Fruit fly (Drosophila melanogaster) whole organism, embryonic: ENCODE results near the gene Oseg1.
A peak's percentile ranks its signal among the peaks of the same experiment; 100 is the strongest.

Experiments
- Antp ChIP-seq: fragments of 200-800 bp; sonication (Bioruptor generic); optimal IDR thresholded peaks from 3 replicates; lab custom pipeline; 2016; ENCODE audit warnings: missing biosample characterization, missing genetic modification characterization
- Atf-2 ChIP-seq: fragments of 200-800 bp; sonication (Bioruptor generic); optimal IDR thresholded peaks from 2 replicates; lab custom pipeline; 2016; ENCODE audit warnings: missing biosample characterization, missing genetic modification characterization
- CG10274 ChIP-seq: fragments of 200-800 bp; sonication (Bioruptor generic); optimal IDR thresholded peaks from 3 replicates; lab custom pipeline; 2017; ENCODE audit warnings: missing biosample characterization, mild to moderate bottlenecking, missing genetic modification characterization
- CG11504 ChIP-seq: fragments of 200-800 bp; sonication (Bioruptor generic); optimal IDR thresholded peaks from 3 replicates; lab custom pipeline; 2019; ENCODE audit warnings: missing biosample characterization, mild to moderate bottlenecking, missing genetic modification characterization, moderate library complexity
- CG12071 ChIP-seq: fragments of 200-800 bp; sonication (Bioruptor generic); optimal IDR thresholded peaks from 3 replicates; lab custom pipeline; 2018; ENCODE audit warnings: missing biosample characterization, mild to moderate bottlenecking, missing genetic modification characterization
- CG12155 ChIP-seq: fragments of 200-800 bp; sonication (Bioruptor generic); optimal IDR thresholded peaks from 3 replicates; lab custom pipeline; 2016; ENCODE audit warnings: missing biosample characterization, missing genetic modification characterization
- CG13123 ChIP-seq: fragments of 200-800 bp; sonication (Bioruptor generic); optimal IDR thresholded peaks from 2 replicates; lab custom pipeline; 2016; ENCODE audit warnings: missing biosample characterization, missing genetic modification characterization
- CG13775 ChIP-seq: fragments of 200-800 bp; sonication (Bioruptor generic); optimal IDR thresholded peaks from 3 replicates; lab custom pipeline; 2017; ENCODE audit warnings: missing biosample characterization, mild to moderate bottlenecking, missing genetic modification characterization
- CG16863 ChIP-seq: fragments of 200-800 bp; sonication (Bioruptor generic); optimal IDR thresholded peaks from 3 replicates; lab custom pipeline; 2016; ENCODE audit warnings: missing biosample characterization, missing genetic modification characterization
- CG17802 ChIP-seq: fragments of 200-800 bp; sonication (Bioruptor generic); optimal IDR thresholded peaks from 2 replicates; lab custom pipeline; 2018; ENCODE audit warnings: missing biosample characterization, mild to moderate bottlenecking, missing genetic modification characterization, moderate library complexity
- CG2120 ChIP-seq: fragments of 200-800 bp; sonication (Bioruptor generic); optimal IDR thresholded peaks from 3 replicates; lab custom pipeline; 2016; ENCODE audit warnings: missing biosample characterization, missing genetic modification characterization
- CG2202 ChIP-seq: fragments of 200-800 bp; sonication (Bioruptor generic); optimal IDR thresholded peaks from 2 replicates; lab custom pipeline; 2018; ENCODE audit warnings: missing biosample characterization, mild to moderate bottlenecking, missing genetic modification characterization
- CG2712 ChIP-seq: fragments of 200-800 bp; optimal IDR thresholded peaks from 3 replicates; lab custom pipeline; 2019; ENCODE audit warnings: missing biosample characterization, mild to moderate bottlenecking, missing genetic modification characterization, moderate library complexity
- CG33213 ChIP-seq: fragments of 200-800 bp; sonication (Bioruptor generic); optimal IDR thresholded peaks from 3 replicates; lab custom pipeline; 2016; ENCODE audit warnings: missing biosample characterization, missing genetic modification characterization
- CG3407 ChIP-seq: fragments of 200-800 bp; sonication (Bioruptor generic); optimal IDR thresholded peaks from 2 replicates; lab custom pipeline; 2018; ENCODE audit warnings: missing biosample characterization, mild to moderate bottlenecking, missing genetic modification characterization
- CG5953 ChIP-seq: fragments of 200-800 bp; sonication (Bioruptor generic); IDR thresholded peaks from 2 replicates; pipeline ENCODE4 v1.3.6; 2022; ENCODE audit warnings: missing biosample characterization, missing genetic modification characterization
- CG7556 ChIP-seq: fragments of 200-800 bp; sonication (Bioruptor generic); optimal IDR thresholded peaks from 2 replicates; lab custom pipeline; 2017; ENCODE audit warnings: missing biosample characterization, mild to moderate bottlenecking, missing genetic modification characterization
- CG9215 ChIP-seq: fragments of 200-800 bp; sonication (Bioruptor generic); IDR thresholded peaks from 2 replicates; pipeline ENCODE4 v1.3.6; 2022; ENCODE audit warnings: missing biosample characterization, missing genetic modification characterization
- CG9727 ChIP-seq: fragments of 200-800 bp; sonication (Bioruptor generic); optimal IDR thresholded peaks from 3 replicates; lab custom pipeline; 2017; ENCODE audit warnings: missing biosample characterization, mild to moderate bottlenecking, missing genetic modification characterization
- CkIIα-i1 ChIP-seq: fragments of 200-800 bp; sonication (Bioruptor generic); IDR thresholded peaks from 2 replicates; pipeline ENCODE4 v1.3.6; 2022; ENCODE audit warnings: missing biosample characterization, missing genetic modification characterization
- Dip3 ChIP-seq: fragments of 200-800 bp; sonication (Bioruptor generic); optimal IDR thresholded peaks from 3 replicates; lab custom pipeline; 2016; ENCODE audit warnings: missing biosample characterization, missing genetic modification characterization
- Fer3 ChIP-seq: fragments of 200-800 bp; sonication (Bioruptor generic); optimal IDR thresholded peaks from 2 replicates; lab custom pipeline; 2018; ENCODE audit warnings: missing biosample characterization, mild to moderate bottlenecking, missing genetic modification characterization, moderate library complexity
- Hmx ChIP-seq: fragments of 200-800 bp; sonication (Bioruptor generic); optimal IDR thresholded peaks from 2 replicates; lab custom pipeline; 2016; ENCODE audit warnings: missing biosample characterization, missing genetic modification characterization
- Meics ChIP-seq: fragments of 200-800 bp; sonication (Bioruptor generic); optimal IDR thresholded peaks from 2 replicates; lab custom pipeline; 2017; ENCODE audit warnings: missing biosample characterization, mild to moderate bottlenecking, missing genetic modification characterization
- Myb ChIP-seq: fragments of 200-800 bp; sonication (Bioruptor generic); optimal IDR thresholded peaks from 2 replicates; lab custom pipeline; 2016; ENCODE audit warnings: missing biosample characterization, missing genetic modification characterization
- NFAT ChIP-seq: fragments of 200-800 bp; sonication (Bioruptor generic); IDR thresholded peaks from 2 replicates; pipeline ENCODE4 v1.3.6; 2022; ENCODE audit warnings: missing biosample characterization, missing genetic modification characterization
- NK7.1 ChIP-seq: fragments of 200-800 bp; sonication (Bioruptor generic); optimal IDR thresholded peaks from 3 replicates; lab custom pipeline; 2016; ENCODE audit warnings: missing biosample characterization, missing genetic modification characterization
- Nf-YA ChIP-seq: fragments of 200-800 bp; sonication (Bioruptor generic); IDR thresholded peaks from 2 replicates; pipeline ENCODE4 v1.3.6; 2022; ENCODE audit warnings: missing biosample characterization, missing genetic modification characterization
- Oli ChIP-seq: fragments of 200-800 bp; sonication (Bioruptor generic); optimal IDR thresholded peaks from 2 replicates; lab custom pipeline; 2018; ENCODE audit warnings: missing biosample characterization, mild to moderate bottlenecking, missing genetic modification characterization, moderate library complexity
- Sin3A ChIP-seq: fragments of >200 bp; optimal IDR thresholded peaks from 2 replicates; lab custom pipeline; 2018
- Sox100B ChIP-seq: fragments of 200-800 bp; sonication (Bioruptor generic); optimal IDR thresholded peaks from 3 replicates; lab custom pipeline; 2018; ENCODE audit warnings: missing biosample characterization, mild to moderate bottlenecking, missing genetic modification characterization
- Sry-δ ChIP-seq: fragments of 200-800 bp; sonication (Bioruptor generic); optimal IDR thresholded peaks from 2 replicates; lab custom pipeline; 2016; ENCODE audit warnings: missing biosample characterization, missing genetic modification characterization
- Taf1 ChIP-seq: fragments of 200-800 bp; sonication (Bioruptor generic); IDR thresholded peaks from 2 replicates; pipeline ENCODE4 v1.3.6; 2022; ENCODE audit warnings: missing biosample characterization, missing genetic modification characterization
- Usf ChIP-seq: fragments of 200-800 bp; sonication (Bioruptor generic); optimal IDR thresholded peaks from 2 replicates; lab custom pipeline; 2017; ENCODE audit warnings: missing genotype, missing biosample characterization, missing genetic modification characterization
- ash1 ChIP-seq: fragments of 200-800 bp; sonication (Bioruptor generic); optimal IDR thresholded peaks from 2 replicates; lab custom pipeline; 2018; ENCODE audit warnings: missing biosample characterization, mild to moderate bottlenecking, missing genetic modification characterization
- cad ChIP-seq: fragments of >200 bp; optimal IDR thresholded peaks from 2 replicates; lab custom pipeline; 2017; ENCODE audit warnings: missing biosample characterization, missing genetic modification characterization
- chif ChIP-seq, 2 experiments: fragments of 200-800 bp; sonication (Bioruptor generic); optimal IDR thresholded peaks; 3 replicates each; lab custom pipeline; 2016; ENCODE audit warnings: missing biosample characterization in 2 of 2, missing genetic modification characterization in 2 of 2
- chinmo ChIP-seq: fragments of 200-800 bp; sonication (Bioruptor generic); IDR thresholded peaks from 4 replicates; pipeline ENCODE4 v1.3.6; 2022; ENCODE audit warnings: missing biosample characterization, missing genetic modification characterization; ENCODE audit not compliant: partially characterized antibody
- chn ChIP-seq: fragments of 200-800 bp; sonication (Bioruptor generic); optimal IDR thresholded peaks from 2 replicates; lab custom pipeline; 2016; ENCODE audit warnings: missing biosample characterization, missing genetic modification characterization
- dati ChIP-seq: fragments of 200-800 bp; sonication (Bioruptor generic); IDR thresholded peaks from 2 replicates; pipeline ENCODE4 v1.3.6; 2022; ENCODE audit warnings: missing biosample characterization, missing genetic modification characterization
- dimm ChIP-seq: fragments of 200-800 bp; sonication (Bioruptor generic); IDR thresholded peaks from 2 replicates; pipeline ENCODE4 v1.3.6; 2022; ENCODE audit warnings: missing biosample characterization, missing genetic modification characterization
- ftz-f1 ChIP-seq: fragments of 200-800 bp; sonication (Bioruptor generic); optimal IDR thresholded peaks from 2 replicates; lab custom pipeline; 2016; ENCODE audit warnings: missing biosample characterization, missing genetic modification characterization
- fu2 ChIP-seq: fragments of 200-800 bp; sonication (Bioruptor generic); optimal IDR thresholded peaks from 2 replicates; lab custom pipeline; 2016; ENCODE audit warnings: missing biosample characterization, missing genetic modification characterization
- gcm ChIP-seq: fragments of 200-800 bp; sonication (Bioruptor generic); optimal IDR thresholded peaks from 2 replicates; lab custom pipeline; 2019; ENCODE audit warnings: missing biosample characterization, mild to moderate bottlenecking, missing genetic modification characterization, moderate library complexity
- gcm2 ChIP-seq: fragments of 200-800 bp; sonication (Bioruptor generic); optimal IDR thresholded peaks from 2 replicates; lab custom pipeline; 2016; ENCODE audit warnings: missing biosample characterization, missing genetic modification characterization
- gro ChIP-seq: fragments of 200-800 bp; sonication (Bioruptor generic); optimal IDR thresholded peaks from 2 replicates; lab custom pipeline; 2016; ENCODE audit warnings: missing biosample characterization, missing genetic modification characterization
- gsb ChIP-seq: fragments of 200-800 bp; sonication (Bioruptor generic); IDR thresholded peaks from 2 replicates; pipeline ENCODE4 v1.3.6; 2022; ENCODE audit warnings: missing biosample characterization, missing genetic modification characterization
- maf-S ChIP-seq: fragments of 200-800 bp; sonication (Bioruptor generic); optimal IDR thresholded peaks from 2 replicates; lab custom pipeline; 2016; ENCODE audit warnings: missing biosample characterization, missing genetic modification characterization
- pita ChIP-seq: fragments of 200-800 bp; sonication (Bioruptor generic); optimal IDR thresholded peaks from 2 replicates; lab custom pipeline; 2017; ENCODE audit warnings: missing biosample characterization, mild to moderate bottlenecking, missing genetic modification characterization
- ssp ChIP-seq: fragments of 200-800 bp; sonication (Bioruptor generic); IDR thresholded peaks from 2 replicates; pipeline ENCODE4 v1.3.6; 2022; ENCODE audit warnings: missing biosample characterization, missing genetic modification characterization
- tap ChIP-seq: fragments of 200-800 bp; optimal IDR thresholded peaks from 3 replicates; lab custom pipeline; 2019; ENCODE audit warnings: missing biosample characterization, mild to moderate bottlenecking, missing genetic modification characterization, moderate library complexity
- tup ChIP-seq: fragments of 200-800 bp; sonication (Bioruptor generic); optimal IDR thresholded peaks from 2 replicates; lab custom pipeline; 2016; ENCODE audit warnings: missing biosample characterization, mild to moderate bottlenecking, missing genetic modification characterization, moderate library complexity
- z ChIP-seq: fragments of 200-800 bp; sonication (Bioruptor generic); IDR thresholded peaks from 3 replicates; pipeline ENCODE4 v1.3.6; 2022; ENCODE audit warnings: missing biosample characterization, missing genetic modification characterization

Gene Oseg1

dm6 chr3L:8360643-8361110 is 51.9 kb downstream of the Oseg1 start, which contains the start of gene Idh (continued):
- no peak for TF ChIP-seq z
- TF ChIP-seq Atf-2: no peak
- no peak for TF ChIP-seq chn (GFP tag; lab: Kevin White, UChicago)
- TF ChIP-seq CG5953 (GFP tag; lab: Robert Waterston, UW): no peak
- no peak for TF ChIP-seq gsb
- TF ChIP-seq CG13123 (GFP tag; lab: Kevin White, UChicago): no peak
- TF ChIP-seq Oli (tag; lab: Kevin White, UChicago): no peak
- TF ChIP-seq dimm (GFP tag; lab: Robert Waterston, UW): no peak
- peak; percentile 13 for TF ChIP-seq Sry-δ
- TF ChIP-seq Sin3A (lab: Kevin White, UChicago): no peak
- TF ChIP-seq CG16863: no peak
- TF ChIP-seq CG9215 (GFP tag; lab: Robert Waterston, UW): no peak
- TF ChIP-seq Usf: no peak
- TF ChIP-seq ftz-f1 (GFP tag; lab: Kevin White, UChicago): no peak
- no peak for TF ChIP-seq Sox100B (GFP tag; lab: Kevin White, UChicago)
- TF ChIP-seq CG10274 (GFP tag; lab: Kevin White, UChicago): no peak
- TF ChIP-seq fu2 (GFP tag; lab: Kevin White, UChicago): no peak
- TF ChIP-seq Nf-YA: no peak
- TF ChIP-seq chinmo (GFP tag; lab: Robert Waterston, UW): peak; percentile 80; the same call in 2 of the 4 replicates
- no peak for TF ChIP-seq gcm2
- no peak for TF ChIP-seq tup (GFP tag; lab: Kevin White, UChicago)
- no peak for TF ChIP-seq dati (GFP tag; lab: Robert Waterston, UW)
- TF ChIP-seq CG11504 (tag; lab: Kevin White, UChicago): no peak
- TF ChIP-seq Dip3 (GFP tag; lab: Kevin White, UChicago): no peak
- TF ChIP-seq maf-S (GFP tag; lab: Kevin White, UChicago): no peak
- TF ChIP-seq gcm (GFP tag; lab: Kevin White, UChicago): no peak
- no peak for TF ChIP-seq pita (GFP tag; lab: Kevin White, UChicago)
- TF ChIP-seq NK7.1 (GFP tag; lab: Kevin White, UChicago): no peak
- TF ChIP-seq CkIIα-i1 (GFP tag; lab: Robert Waterston, UW): no peak
- no peak for TF ChIP-seq cad
- TF ChIP-seq Antp (GFP tag; lab: Kevin White, UChicago): no peak
- no peak for TF ChIP-seq chif (GFP tag; optimal IDR thresholded peaks at IDR 0.05; lab: Kevin White, UChicago)
- TF ChIP-seq Myb (GFP tag; lab: Kevin White, UChicago): peak; percentile 26
- peak; percentile 72 for TF ChIP-seq gro (GFP tag; lab: Kevin White, UChicago)
- no peak for TF ChIP-seq ssp (GFP tag; lab: Robert Waterston, UW)
- no peak for TF ChIP-seq Hmx (GFP tag; lab: Kevin White, UChicago)
- TF ChIP-seq CG13775 (GFP tag; lab: Kevin White, UChicago): no peak
- TF ChIP-seq tap: no peak
- no peak for TF ChIP-seq CG2712 (tag; lab: Kevin White, UChicago)
- TF ChIP-seq CG7556 (GFP tag; lab: Kevin White, UChicago): no peak
- TF ChIP-seq CG17802 (tag; lab: Kevin White, UChicago): no peak
- no peak for TF ChIP-seq CG12155 (GFP tag; lab: Kevin White, UChicago)
- TF ChIP-seq ash1: no peak
- no peak for TF ChIP-seq CG33213 (GFP tag; lab: Kevin White, UChicago)
- peak; percentile 23 for TF ChIP-seq CG2120
- no peak for TF ChIP-seq CG2202 (tag; lab: Kevin White, UChicago)
- TF ChIP-seq CG12071 (GFP tag; lab: Kevin White, UChicago): peak; percentile 41
- 0 out of 2 replicates have a peak, but pooled peaks have one; percentile 32 for TF ChIP-seq NFAT (GFP tag; lab: Robert Waterston, UW)
- no peak for TF ChIP-seq Taf1 (GFP tag; lab: Robert Waterston, UW)
- no peak for TF ChIP-seq CG3407 (GFP tag; lab: Kevin White, UChicago)
- TF ChIP-seq Fer3 (tag; lab: Kevin White, UChicago): peak; percentile 38
- TF ChIP-seq Meics (GFP tag; lab: Kevin White, UChicago): peak; percentile 17
- TF ChIP-seq CG9727 (GFP tag; lab: Kevin White, UChicago): no peak
